Fruit fly (Drosophila melanogaster) whole organism, embryonic: ENCODE measurements around the gene CG42759.

ENCODE experiments used
- Atf-2 ChIP-seq: fragments of 200-800 bp; sonication (Bioruptor generic); optimal IDR thresholded peaks from 2 replicates; lab custom pipeline; 2016; ENCODE audit warnings: missing biosample characterization, missing genetic modification characterization
- Atf3 ChIP-seq: fragments of 200-800 bp; sonication (Bioruptor generic); optimal IDR thresholded peaks from 3 replicates; lab custom pipeline; 2016; ENCODE audit warnings: missing biosample characterization, missing genetic modification characterization
- B-H2 ChIP-seq: fragments of 200-800 bp; sonication (Bioruptor generic); optimal IDR thresholded peaks from 2 replicates; lab custom pipeline; 2018; ENCODE audit warnings: missing biosample characterization, mild to moderate bottlenecking, missing genetic modification characterization
- Blimp-1 ChIP-seq: fragments of 200-800 bp; sonication (Bioruptor generic); optimal IDR thresholded peaks from 3 replicates; lab custom pipeline; 2018; ENCODE audit warnings: missing biosample characterization, missing genetic modification characterization, mild to moderate bottlenecking, moderate library complexity, missing genetic modification reagents
- CG10565 ChIP-seq: fragments of 200-800 bp; sonication (Bioruptor generic); optimal IDR thresholded peaks from 3 replicates; lab custom pipeline; 2016; ENCODE audit warnings: missing biosample characterization, mild to moderate bottlenecking, missing genetic modification characterization
- CG11504 ChIP-seq: fragments of 200-800 bp; sonication (Bioruptor generic); optimal IDR thresholded peaks from 3 replicates; lab custom pipeline; 2019; ENCODE audit warnings: missing biosample characterization, mild to moderate bottlenecking, missing genetic modification characterization, moderate library complexity
- CG12744 ChIP-seq: fragments of 200-800 bp; sonication (Bioruptor generic); optimal IDR thresholded peaks from 2 replicates; lab custom pipeline; 2016; ENCODE audit warnings: missing biosample characterization, missing genetic modification characterization
- CG14014 ChIP-seq: fragments of 200-800 bp; sonication (Bioruptor generic); IDR thresholded peaks from 2 replicates; pipeline ENCODE4 v1.3.6; 2022; ENCODE audit warnings: missing biosample characterization, missing genetic modification characterization
- CG14860 ChIP-seq: fragments of 200-800 bp; sonication (Bioruptor generic); IDR thresholded peaks from 3 replicates; pipeline ENCODE4 v1.3.6; 2022; ENCODE audit warnings: missing biosample characterization, missing genetic modification characterization; ENCODE audit not compliant: partially characterized antibody
- CG15011 ChIP-seq: fragments of 200-800 bp; sonication (Bioruptor generic); optimal IDR thresholded peaks from 3 replicates; lab custom pipeline; 2018; ENCODE audit warnings: missing biosample characterization, mild to moderate bottlenecking, missing genetic modification characterization
- CG15479 ChIP-seq: fragments of 200-800 bp; sonication (Bioruptor generic); optimal IDR thresholded peaks from 3 replicates; lab custom pipeline; 2019; ENCODE audit warnings: missing biosample characterization, mild to moderate bottlenecking, missing genetic modification characterization, moderate library complexity
- CG1602 ChIP-seq: fragments of 200-800 bp; sonication (Bioruptor generic); optimal IDR thresholded peaks from 3 replicates; lab custom pipeline; 2016; ENCODE audit warnings: missing biosample characterization, missing genetic modification characterization
- CG17328 ChIP-seq: fragments of 200-800 bp; sonication (Bioruptor generic); IDR thresholded peaks from 2 replicates; pipeline ENCODE4 v1.3.6; 2022; ENCODE audit warnings: missing biosample characterization, missing genetic modification characterization
- CG17385 ChIP-seq: fragments of 200-800 bp; sonication (Bioruptor generic); optimal IDR thresholded peaks from 3 replicates; lab custom pipeline; 2018; ENCODE audit warnings: missing biosample characterization, mild to moderate bottlenecking, missing genetic modification characterization
- CG17612 ChIP-seq: fragments of 200-800 bp; sonication (Bioruptor generic); IDR thresholded peaks from 2 replicates; pipeline ENCODE4 v1.3.6; 2022; ENCODE audit warnings: missing biosample characterization, missing genetic modification characterization
- CG17912 ChIP-seq: fragments of 200-800 bp; sonication (Bioruptor generic); optimal IDR thresholded peaks from 2 replicates; lab custom pipeline; 2018; ENCODE audit warnings: missing biosample characterization, mild to moderate bottlenecking, missing genetic modification characterization
- CG18011 ChIP-seq: fragments of 200-800 bp; sonication (Bioruptor generic); optimal IDR thresholded peaks from 2 replicates; lab custom pipeline; 2017; ENCODE audit warnings: missing biosample characterization, missing genetic modification characterization, mild to moderate bottlenecking, moderate library complexity, missing genotype
- CG2199 ChIP-seq: fragments of 200-800 bp; sonication (Bioruptor generic); IDR thresholded peaks from 3 replicates; pipeline ENCODE4 v1.3.6; 2022; ENCODE audit warnings: missing biosample characterization, missing genetic modification characterization
- CG5245 ChIP-seq: fragments of 200-800 bp; sonication (Bioruptor generic); optimal IDR thresholded peaks from 3 replicates; lab custom pipeline; 2016; ENCODE audit warnings: missing biosample characterization, missing genetic modification characterization
- Drgx ChIP-seq: fragments of 200-800 bp; sonication (Bioruptor generic); IDR thresholded peaks from 2 replicates; pipeline ENCODE4 v1.3.6; 2022; ENCODE audit warnings: missing biosample characterization, missing genetic modification characterization
- Fer2 ChIP-seq: fragments of 200-800 bp; sonication (Bioruptor generic); optimal IDR thresholded peaks from 2 replicates; lab custom pipeline; 2018; ENCODE audit warnings: missing biosample characterization, mild to moderate bottlenecking, missing genetic modification characterization, moderate library complexity
- Hr51 ChIP-seq, 2 experiments: fragments of 200-800 bp; sonication (Bioruptor generic); optimal IDR thresholded peaks; 2 replicates in 1 of 2; 3 replicates in 1 of 2; lab custom pipeline; 2016 to 2018; ENCODE audit warnings: missing biosample characterization in 2 of 2, missing genetic modification characterization in 2 of 2, mild to moderate bottlenecking in 1 of 2, moderate library complexity in 1 of 2
- Lim3 ChIP-seq: fragments of 200-800 bp; sonication (Bioruptor generic); IDR thresholded peaks from 2 replicates; pipeline ENCODE4 v1.3.6; 2022; ENCODE audit warnings: missing biosample characterization, missing genetic modification characterization
- MTF-1 ChIP-seq: fragments of 200-800 bp; sonication (Bioruptor generic); optimal IDR thresholded peaks from 2 replicates; lab custom pipeline; 2018; ENCODE audit warnings: missing biosample characterization, mild to moderate bottlenecking, missing genetic modification characterization, borderline replicate concordance
- Mad ChIP-seq: fragments of 200-800 bp; sonication (Bioruptor generic); optimal IDR thresholded peaks from 2 replicates; lab custom pipeline; 2016; ENCODE audit warnings: missing biosample characterization, missing genetic modification characterization
- Mes4 ChIP-seq: fragments of 200-800 bp; sonication (Bioruptor generic); optimal IDR thresholded peaks from 2 replicates; lab custom pipeline; 2016; ENCODE audit warnings: missing biosample characterization, missing genetic modification characterization
- Pdp1 ChIP-seq, 2 experiments: fragments of 200-800 bp; sonication (Bioruptor generic); optimal IDR thresholded peaks; 3 replicates each; lab custom pipeline; 2016; ENCODE audit warnings: missing biosample characterization in 2 of 2, missing genetic modification characterization in 2 of 2, mild to moderate bottlenecking in 1 of 2, moderate library complexity in 1 of 2
- Rx ChIP-seq: fragments of 200-800 bp; sonication (Bioruptor generic); IDR thresholded peaks from 2 replicates; pipeline ENCODE4 v1.3.6; 2022; ENCODE audit warnings: missing biosample characterization, missing genetic modification characterization
- Scr ChIP-seq: fragments of 200-800 bp; sonication (Bioruptor generic); IDR thresholded peaks from 2 replicates; pipeline ENCODE4 v1.3.6; 2022; ENCODE audit warnings: missing biosample characterization, missing genetic modification characterization; ENCODE audit not compliant: partially characterized antibody
- Trl ChIP-seq, 3 experiments: fragments of >200 bp in 2 of 3; fragments of 200-800 bp in 1 of 3; sonication (Bioruptor generic) in 1 of 3; optimal IDR thresholded peaks; 2 replicates in 1 of 3; 3 replicates in 2 of 3; lab custom pipeline; 2016 to 2017; ENCODE audit warnings: missing biosample characterization in 1 of 3, missing genetic modification characterization in 1 of 3
- bcd ChIP-seq: fragments of 200-800 bp; sonication (Bioruptor generic); optimal IDR thresholded peaks from 2 replicates; lab custom pipeline; 2017; ENCODE audit warnings: missing biosample characterization, mild to moderate bottlenecking, missing genetic modification characterization
- br ChIP-seq: fragments of >200 bp; optimal IDR thresholded peaks from 2 replicates; lab custom pipeline; 2017
- cad ChIP-seq: fragments of >200 bp; optimal IDR thresholded peaks from 2 replicates; lab custom pipeline; 2017; ENCODE audit warnings: missing biosample characterization, missing genetic modification characterization
- cas ChIP-seq: fragments of 200-800 bp; sonication (Bioruptor generic); IDR thresholded peaks from 2 replicates; pipeline ENCODE4 v1.3.6; 2022; ENCODE audit warnings: missing biosample characterization, missing genetic modification characterization
- cato ChIP-seq: fragments of 200-800 bp; sonication (Bioruptor generic); optimal IDR thresholded peaks from 2 replicates; lab custom pipeline; 2016; ENCODE audit warnings: missing biosample characterization, missing genetic modification characterization, borderline replicate concordance
- chinmo ChIP-seq: fragments of 200-800 bp; sonication (Bioruptor generic); IDR thresholded peaks from 4 replicates; pipeline ENCODE4 v1.3.6; 2022; ENCODE audit warnings: missing biosample characterization, missing genetic modification characterization; ENCODE audit not compliant: partially characterized antibody
- chm ChIP-seq: fragments of 200-800 bp; sonication (Bioruptor generic); IDR thresholded peaks from 2 replicates; pipeline ENCODE4 v1.3.6; 2022; ENCODE audit warnings: missing biosample characterization, missing genetic modification characterization
- ci ChIP-seq: fragments of 200-800 bp; sonication (Bioruptor generic); IDR thresholded peaks from 3 replicates; pipeline ENCODE4 v1.3.6; 2022; ENCODE audit warnings: missing biosample characterization, missing genetic modification characterization
- corto ChIP-seq: fragments of 200-800 bp; sonication (Bioruptor generic); optimal IDR thresholded peaks from 2 replicates; lab custom pipeline; 2016; ENCODE audit warnings: missing biosample characterization, mild to moderate bottlenecking, missing genetic modification characterization, moderate library complexity
- croc ChIP-seq: fragments of 200-800 bp; sonication (Bioruptor generic); conservative IDR thresholded peaks from 3 replicates; pipeline ENCODE4 v1.3.6; 2022; ENCODE audit warnings: missing biosample characterization, missing genetic modification characterization
- cwo ChIP-seq: fragments of 200-800 bp; sonication (Bioruptor generic); optimal IDR thresholded peaks from 3 replicates; lab custom pipeline; 2017; ENCODE audit warnings: missing biosample characterization, missing genetic modification characterization, mild to moderate bottlenecking, moderate library complexity, missing genetic modification reagents
- danr ChIP-seq: fragments of 200-800 bp; sonication (Bioruptor generic); IDR thresholded peaks from 2 replicates; pipeline ENCODE4 v1.3.6; 2022; ENCODE audit warnings: missing biosample characterization, missing genetic modification characterization
- gce ChIP-seq: fragments of 200-800 bp; sonication (Bioruptor generic); IDR thresholded peaks from 3 replicates; pipeline ENCODE4 v1.3.6; 2022; ENCODE audit warnings: missing biosample characterization, missing genetic modification characterization
- ind ChIP-seq: fragments of 200-800 bp; sonication (Bioruptor generic); optimal IDR thresholded peaks from 3 replicates; lab custom pipeline; 2016; ENCODE audit warnings: missing biosample characterization, missing genetic modification characterization
- repo ChIP-seq: fragments of 200-800 bp; sonication (Bioruptor generic); optimal IDR thresholded peaks from 2 replicates; lab custom pipeline; 2016; ENCODE audit warnings: missing biosample characterization, missing genetic modification characterization
- sim ChIP-seq: fragments of 200-800 bp; sonication (Bioruptor generic); IDR thresholded peaks from 2 replicates; pipeline ENCODE4 v1.3.6; 2022; ENCODE audit warnings: missing biosample characterization, missing genetic modification characterization
- slou ChIP-seq: fragments of 200-800 bp; sonication (Bioruptor generic); optimal IDR thresholded peaks from 3 replicates; lab custom pipeline; 2016; ENCODE audit warnings: missing biosample characterization, missing genetic modification characterization
- sug ChIP-seq: fragments of 200-800 bp; optimal IDR thresholded peaks from 2 replicates; lab custom pipeline; 2019; ENCODE audit warnings: missing biosample characterization, mild to moderate bottlenecking, missing genetic modification characterization, moderate library complexity
- vfl ChIP-seq: fragments of 200-800 bp; sonication (Bioruptor generic); optimal IDR thresholded peaks from 2 replicates; lab custom pipeline; 2016; ENCODE audit warnings: missing biosample characterization, missing genetic modification characterization
- zfh1 ChIP-seq: fragments of 200-800 bp; sonication (Bioruptor generic); IDR thresholded peaks from 3 replicates; pipeline ENCODE4 v1.3.6; 2022; ENCODE audit warnings: missing biosample characterization, missing genetic modification characterization

CG42759 gene

dm6 chr3R:10169124-10169766 lies 26.4 kb downstream of the CG42759 start (continued):
- TF ChIP-seq Atf3 (GFP tag; lab: Kevin White, UChicago): no peak
- TF ChIP-seq ind (GFP tag; lab: Kevin White, UChicago): no peak
- TF ChIP-seq MTF-1: no peak
- no peak for TF ChIP-seq repo (GFP tag; lab: Kevin White, UChicago)
- TF ChIP-seq CG10565 (GFP tag; lab: Kevin White, UChicago): no peak
- TF ChIP-seq Fer2: no peak
- TF ChIP-seq CG17385 (GFP tag; lab: Kevin White, UChicago): no peak
- TF ChIP-seq cas (GFP tag; lab: Robert Waterston, UW): no peak
- TF ChIP-seq CG17328 (GFP tag; lab: Robert Waterston, UW): no peak
- TF ChIP-seq CG11504 (tag; lab: Kevin White, UChicago): no peak
- no peak for TF ChIP-seq sug (tag; lab: Kevin White, UChicago)
- no peak for TF ChIP-seq Trl (optimal IDR thresholded peaks at IDR 0.05; lab: Kevin White, UChicago)
- no peak for TF ChIP-seq Trl (GFP tag; optimal IDR thresholded peaks at IDR 0.05; lab: Kevin White, UChicago)
- no peak for TF ChIP-seq slou (GFP tag; lab: Kevin White, UChicago)
- no peak for TF ChIP-seq vfl
- TF ChIP-seq Blimp-1 (GFP tag; lab: Kevin White, UChicago): no peak
- TF ChIP-seq croc (GFP tag; lab: Robert Waterston, UW): no peak
- no peak for TF ChIP-seq Mes4 (GFP tag; lab: Kevin White, UChicago)
- TF ChIP-seq danr: no peak
- no peak for TF ChIP-seq bcd
- peak; percentile 7 for TF ChIP-seq CG5245 (GFP tag; lab: Kevin White, UChicago)
- no peak for TF ChIP-seq gce (GFP tag; lab: Robert Waterston, UW)
- no peak for TF ChIP-seq br (lab: Kevin White, UChicago)
- no peak for TF ChIP-seq Mad
- TF ChIP-seq CG14860: no peak
- TF ChIP-seq sim: 0 out of 2 replicates have a peak, but pooled peaks have one; percentile 53
- TF ChIP-seq CG15011 (GFP tag; lab: Kevin White, UChicago): no peak
- no peak for TF ChIP-seq CG18011
- TF ChIP-seq Hr51 (GFP tag; optimal IDR thresholded peaks at IDR 0.05; lab: Kevin White, UChicago): no peak
- no peak for TF ChIP-seq CG1602 (GFP tag; lab: Kevin White, UChicago)
- TF ChIP-seq Drgx (GFP tag; lab: Robert Waterston, UW): 0 out of 2 replicates have a peak, but pooled peaks have one; percentile 19
- no peak for TF ChIP-seq cwo (GFP tag; lab: Kevin White, UChicago)
- no peak for TF ChIP-seq Atf-2
- TF ChIP-seq CG12744 (GFP tag; lab: Kevin White, UChicago): no peak
- no peak for TF ChIP-seq ci
- no peak for TF ChIP-seq B-H2 (GFP tag; lab: Kevin White, UChicago)
- no peak for TF ChIP-seq cad (GFP tag; lab: Kevin White, UChicago)
- no peak for TF ChIP-seq CG14014 (GFP tag; lab: Robert Waterston, UW)
- TF ChIP-seq Rx: no peak
- peak; percentile 14; the same call in 1 of the 3 replicates for TF ChIP-seq zfh1
- peak in 1 of 2 experiments; percentile 16 for TF ChIP-seq Pdp1 (GFP tag; optimal IDR thresholded peaks at IDR 0.05; lab: Kevin White, UChicago)
- no peak for TF ChIP-seq Scr (GFP tag; lab: Robert Waterston, UW)
- TF ChIP-seq chinmo (GFP tag; lab: Robert Waterston, UW): no peak
- 0 out of 3 replicates have a peak, but pooled peaks have one; percentile 36 for TF ChIP-seq CG2199 (GFP tag; lab: Robert Waterston, UW)
- TF ChIP-seq CG17612 (GFP tag; lab: Robert Waterston, UW): no peak
- no peak for TF ChIP-seq chm
- TF ChIP-seq CG15479 (GFP tag; lab: Kevin White, UChicago): no peak
- TF ChIP-seq cato: no peak
- TF ChIP-seq CG17912 (GFP tag; lab: Kevin White, UChicago): no peak
- TF ChIP-seq corto (GFP tag; lab: Kevin White, UChicago): no peak
- no peak for TF ChIP-seq Lim3
